Fruit fly (Drosophila melanogaster): Measurements from ENCODE around the gene yata.

The yata gene

DNA sequence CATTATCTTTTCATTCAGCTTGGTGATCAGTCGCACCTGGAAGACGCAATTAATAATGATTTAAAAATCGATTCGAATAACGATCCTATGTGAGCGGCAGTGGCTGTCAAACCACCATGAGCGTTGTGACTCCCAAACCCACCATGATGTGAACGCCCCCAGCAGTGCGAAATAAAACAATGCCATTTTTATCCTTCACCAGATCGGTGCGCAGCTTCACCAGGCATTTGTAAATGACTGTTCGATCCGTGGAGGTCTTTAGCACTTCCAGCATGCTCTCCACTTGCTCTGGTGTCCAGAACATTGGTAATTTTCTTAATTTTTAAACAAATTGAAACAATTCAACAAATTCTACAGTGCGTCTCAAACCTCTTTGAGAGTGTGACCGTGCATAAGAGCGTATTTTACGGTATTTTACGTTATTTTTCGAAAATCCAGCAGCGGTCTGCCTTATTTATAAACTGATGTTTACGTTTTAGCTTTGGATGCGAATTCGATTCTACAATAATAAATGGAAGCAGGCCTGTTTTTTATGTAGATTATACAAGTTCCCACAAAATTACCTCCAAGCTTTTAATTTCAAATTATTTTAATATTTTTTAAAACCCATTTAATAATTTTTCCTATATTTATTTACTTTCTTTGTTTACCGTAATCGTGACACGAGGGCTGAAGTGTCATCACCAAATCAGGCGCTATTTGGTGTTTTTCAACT lies 50.1 kb downstream of the yata start, which contains the start of the genes Rnb and Drice (continued):
- TF ChIP-seq pros (GFP tag; optimal IDR thresholded peaks at IDR 0.05) (no peak), jigr1 (GFP tag; IDR thresholded peaks at IDR 0.05) (no peak), CrebB (tag; optimal IDR thresholded peaks at IDR 0.05) (no peak), sim (GFP tag; IDR thresholded peaks at IDR 0.05) (no peak), CG12391 (tag; optimal IDR thresholded peaks at IDR 0.05) (peak; percentile 63), CG10147 (GFP tag; optimal IDR thresholded peaks at IDR 0.05) (peak; percentile 54), CG7786 (GFP tag; optimal IDR thresholded peaks at IDR 0.05) (no peak), CG13296 (GFP tag; optimal IDR thresholded peaks at IDR 0.05) (no peak), cg (GFP tag; optimal IDR thresholded peaks at IDR 0.05) (no peak), tap (tag; optimal IDR thresholded peaks at IDR 0.05) (no peak), caup (GFP tag; optimal IDR thresholded peaks at IDR 0.05; ENCODE audit: severe bottlenecking) (peak; percentile 17), Scr (GFP tag; IDR thresholded peaks at IDR 0.05; ENCODE audit: partially characterized antibody) (peak; percentile 79), croc (GFP tag; conservative IDR thresholded peaks at IDR 0.05) (peak; percentile 37; the same call in 1 of the 3 replicates), HLH4C (GFP tag; IDR thresholded peaks at IDR 0.05; ENCODE audit: partially characterized antibody) (peak; percentile 55), CHES-1-like (GFP tag; optimal IDR thresholded peaks at IDR 0.05) (no peak), oc (tag; optimal IDR thresholded peaks at IDR 0.05) (no peak), MTF-1 (GFP tag; optimal IDR thresholded peaks at IDR 0.05; ENCODE audit: borderline replicate concordance) (no peak), ewg (GFP tag; optimal IDR thresholded peaks at IDR 0.05) (no peak), CG5180 (GFP tag; optimal IDR thresholded peaks at IDR 0.05) (no peak), CG9817 (tag; optimal IDR thresholded peaks at IDR 0.05) (peak; percentile 51), Ptx1 (GFP tag; IDR thresholded peaks at IDR 0.05) (peak; percentile 55), Awh (GFP tag; IDR thresholded peaks at IDR 0.05) (no peak), otp (GFP tag; IDR thresholded peaks at IDR 0.05) (no peak), CG8765 (GFP tag; IDR thresholded peaks at IDR 0.05) (no peak), gsb (GFP tag; IDR thresholded peaks at IDR 0.05) (no peak), slp2 (GFP tag; optimal IDR thresholded peaks at IDR 0.05) (no peak), Hr39 (optimal IDR thresholded peaks at IDR 0.05) (no peak), pfk (GFP tag; optimal IDR thresholded peaks at IDR 0.05) (no peak), CG17328 (GFP tag; IDR thresholded peaks at IDR 0.05) (peak; percentile 27; the same call in 1 of the 2 replicates), kay (GFP tag; optimal IDR thresholded peaks at IDR 0.05) (peak; percentile 83), Gsc (GFP tag; IDR thresholded peaks at IDR 0.05) (no peak), gfzf (GFP tag; optimal IDR thresholded peaks at IDR 0.05) (peak; percentile 83), Dp (GFP tag; optimal IDR thresholded peaks at IDR 0.05) (peak; percentile 52), Drgx (GFP tag; IDR thresholded peaks at IDR 0.05) (no peak), sna (GFP tag; IDR thresholded peaks at IDR 0.05; ENCODE audit: partially characterized antibody) (peak; percentile 74), Deaf1 (tag; optimal IDR thresholded peaks at IDR 0.05) (no peak), Blimp-1 (GFP tag; optimal IDR thresholded peaks at IDR 0.05) (no peak), D (optimal IDR thresholded peaks at IDR 0.05) (no peak), D (GFP tag; optimal IDR thresholded peaks at IDR 0.05) (no peak), CG2116 (GFP tag; optimal IDR thresholded peaks at IDR 0.05) (peak; percentile 58), ase (GFP tag; IDR thresholded peaks at IDR 0.05) (0 out of 3 replicates have a peak, but pooled peaks have one; percentile 32), tgo (GFP tag; IDR thresholded peaks at IDR 0.05) (peak; percentile 47), CG2875 (GFP tag; optimal IDR thresholded peaks at IDR 0.05) (no peak), pzg (GFP tag; optimal IDR thresholded peaks at IDR 0.05) (peak; percentile 51)

Data from whole organism, embryonic.